Worm (Caenorhabditis elegans): Measurements from ENCODE around the gene cpg-24.

cpg-24 gene

ce11 chrIV:1631651-1632050, at the start of gene cpg-24:
TSS of gene cpg-24 (plus strand) at chrIV:1631951.
- TF ChIP-seq ztf-1 (GFP tag; conservative IDR thresholded peaks at IDR 0.05) (no peak), elt-1 (tag; optimal IDR thresholded peaks at IDR 0.05) (no peak), ztf-11 (tag; optimal IDR thresholded peaks at IDR 0.05) (no peak), crh-2 (tag; optimal IDR thresholded peaks at IDR 0.05) (no peak), ZK546.5 (tag; optimal IDR thresholded peaks at IDR 0.05) (no peak), nhr-129 (tag; optimal IDR thresholded peaks at IDR 0.05) (no peak), sem-4 (tag; optimal IDR thresholded peaks at IDR 0.05) (no peak), nhr-77 (tag; optimal IDR thresholded peaks at IDR 0.05) (no peak), nhr-21 (tag; optimal IDR thresholded peaks at IDR 0.05) (no peak), sma-3 (GFP tag; optimal IDR thresholded peaks at IDR 0.05) (no peak), nhr-6 (tag; optimal IDR thresholded peaks at IDR 0.05) (no peak), elt-3 (tag; optimal IDR thresholded peaks at IDR 0.05) (no peak)

ce11 chrIV:1595802-1596201, 35.9 kb upstream of the cpg-24 start, which contains the start of gene npp-8:
TSS of gene npp-8 (minus strand) at chrIV:1595824.
- TF ChIP-seq F13H6.1 (tag; optimal IDR thresholded peaks at IDR 0.05) (peak; percentile 93), ceh-82 (tag; optimal IDR thresholded peaks at IDR 0.05) (peak; percentile 44), ceh-16 (tag; optimal IDR thresholded peaks at IDR 0.05) (no peak), nhr-25 (tag; optimal IDR thresholded peaks at IDR 0.05) (peak; percentile 89), crh-2 (tag; optimal IDR thresholded peaks at IDR 0.05) (peak; percentile 80), lin-11 (tag; optimal IDR thresholded peaks at IDR 0.05) (peak; percentile 86), nhr-12 (tag; optimal IDR thresholded peaks at IDR 0.05) (no peak), skn-1 (tag; optimal IDR thresholded peaks at IDR 0.05) (peak; percentile 6), fos-1 (tag; optimal IDR thresholded peaks at IDR 0.05) (peak; percentile 59), gmeb-1 (tag; optimal IDR thresholded peaks at IDR 0.05) (peak; percentile 78), ztf-4 (tag; optimal IDR thresholded peaks at IDR 0.05) (peak; percentile 81), sem-4 (tag; optimal IDR thresholded peaks at IDR 0.05) (peak; percentile 78), C34F6.9 (tag; optimal IDR thresholded peaks at IDR 0.05) (peak; percentile 74), nhr-129 (tag; optimal IDR thresholded peaks at IDR 0.05) (peak; percentile 78), sma-3 (GFP tag; optimal IDR thresholded peaks at IDR 0.05) (peak; percentile 90), nhr-11 (tag; optimal IDR thresholded peaks at IDR 0.05) (no peak), unc-55 (GFP tag; optimal IDR thresholded peaks at IDR 0.05) (peak; percentile 95), nhr-21 (tag; optimal IDR thresholded peaks at IDR 0.05) (peak; percentile 78), snpc-4 (tag; optimal IDR thresholded peaks at IDR 0.05) (peak; percentile 48), mbf-1 (tag; optimal IDR thresholded peaks at IDR 0.05) (no peak), lin-13 (GFP tag; optimal IDR thresholded peaks at IDR 0.05) (peak; percentile 94), elt-1 (tag; optimal IDR thresholded peaks at IDR 0.05) (no peak), alr-1 (tag; optimal IDR thresholded peaks at IDR 0.05) (no peak), mab-5 (tag; optimal IDR thresholded peaks at IDR 0.05) (peak; percentile 89), lsy-2 (tag; optimal IDR thresholded peaks at IDR 0.05) (peak; percentile 80 to 89), zag-1 (tag; optimal IDR thresholded peaks at IDR 0.05) (peak; percentile 48), blmp-1 (tag; optimal IDR thresholded peaks at IDR 0.05; ENCODE audit: insufficient read depth) (peak; percentile 14), ama-1 (optimal IDR thresholded peaks at IDR 0.05) (no peak), ztf-11 (tag; optimal IDR thresholded peaks at IDR 0.05) (peak; percentile 34), peb-1 (tag; optimal IDR thresholded peaks at IDR 0.05) (no peak), egl-27 (tag; optimal IDR thresholded peaks at IDR 0.05) (peak; percentile 23), Y55F3AM.14 (GFP tag; optimal IDR thresholded peaks at IDR 0.05) (peak; percentile 38), nhr-6 (tag; optimal IDR thresholded peaks at IDR 0.05) (peak; percentile 62), mdl-1 (tag; optimal IDR thresholded peaks at IDR 0.05) (peak in 1 of 2 experiments; percentile 55), R02D3.7 (tag; optimal IDR thresholded peaks at IDR 0.05) (no peak), nhr-77 (tag; optimal IDR thresholded peaks at IDR 0.05) (peak; percentile 32)

ce11 chrIV:1597018-1597417, 34.7 kb upstream of the cpg-24 start, which contains the start of gene ced-2:
TSS of gene ced-2 (plus strand) at chrIV:1597318.
- TF ChIP-seq fos-1 (tag; optimal IDR thresholded peaks at IDR 0.05) (no peak), lin-11 (tag; optimal IDR thresholded peaks at IDR 0.05) (no peak), gmeb-1 (tag; optimal IDR thresholded peaks at IDR 0.05) (no peak), sma-3 (GFP tag; optimal IDR thresholded peaks at IDR 0.05) (no peak), ceh-16 (tag; optimal IDR thresholded peaks at IDR 0.05) (no peak), nhr-237 (tag; optimal IDR thresholded peaks at IDR 0.05) (no peak), lin-39 (tag; optimal IDR thresholded peaks at IDR 0.05) (no peak), unc-55 (GFP tag; optimal IDR thresholded peaks at IDR 0.05) (no peak), nhr-25 (tag; optimal IDR thresholded peaks at IDR 0.05) (no peak), ztf-4 (tag; optimal IDR thresholded peaks at IDR 0.05) (no peak), dmd-4 (tag; optimal IDR thresholded peaks at IDR 0.05) (no peak), aly-2 (tag; optimal IDR thresholded peaks at IDR 0.05) (no peak), zag-1 (tag; optimal IDR thresholded peaks at IDR 0.05) (no peak)
